Worm (Caenorhabditis elegans): ENCODE results near the gene lmd-5.

The lmd-5 gene

ce11 chrV:7164210-7164609, 40.8 kb downstream of the lmd-5 start, which contains the start of gene srh-83:
Gene srh-83 (plus strand): TSS chrV:7164510.
- TF ChIP-seq pag-3 (tag; optimal IDR thresholded peaks at IDR 0.05; ENCODE audit: borderline replicate concordance, insufficient read depth) (no peak), alr-1 (tag; optimal IDR thresholded peaks at IDR 0.05; ENCODE audit: borderline replicate concordance) (no peak), hlh-4 (tag; optimal IDR thresholded peaks at IDR 0.05) (no peak), C04F5.9 (tag; optimal IDR thresholded peaks at IDR 0.05) (no peak), ets-5 (GFP tag; IDR thresholded peaks at IDR 0.05) (no peak), ceh-8 (GFP tag; optimal IDR thresholded peaks at IDR 0.05) (no peak), nhr-20 (tag; optimal IDR thresholded peaks at IDR 0.05) (no peak), lsy-2 (tag; optimal IDR thresholded peaks at IDR 0.05) (no peak), dpl-1 (GFP tag; optimal IDR thresholded peaks at IDR 0.05) (no peak), ztf-11 (tag; optimal IDR thresholded peaks at IDR 0.05) (no peak), fkh-8 (tag; optimal IDR thresholded peaks at IDR 0.05) (no peak), efl-1 (optimal IDR thresholded peaks at IDR 0.05) (no peak), efl-1 (GFP tag; optimal IDR thresholded peaks at IDR 0.05 in 1 of 2) (no peak)

ce11 chrV:7166709-7167108, 43.3 kb downstream of the lmd-5 start, which contains the start of gene ugt-36:
Gene ugt-36 (plus strand): TSS chrV:7167009.
- no peak for TF ChIP-seq C34B4.2 (tag; optimal IDR thresholded peaks at IDR 0.05)
- no peak for TF ChIP-seq jun-1 (tag; optimal IDR thresholded peaks at IDR 0.05)
- no peak for TF ChIP-seq nhr-76 (tag; optimal IDR thresholded peaks at IDR 0.05)
- no peak for TF ChIP-seq elt-3 (tag; optimal IDR thresholded peaks at IDR 0.05)
- no peak for TF ChIP-seq unc-130 (tag; optimal IDR thresholded peaks at IDR 0.05)
- no peak for TF ChIP-seq mdl-1 (tag; optimal IDR thresholded peaks at IDR 0.05)
- no peak for TF ChIP-seq ceh-8 (GFP tag; optimal IDR thresholded peaks at IDR 0.05)
- TF ChIP-seq nhr-11 (tag; optimal IDR thresholded peaks at IDR 0.05): no peak
- no peak for TF ChIP-seq pqm-1 (tag; optimal IDR thresholded peaks at IDR 0.05)
- no peak for TF ChIP-seq Y116A8C.19 (tag; optimal IDR thresholded peaks at IDR 0.05; ENCODE audit: borderline replicate concordance)
- TF ChIP-seq unc-30 (tag; optimal IDR thresholded peaks at IDR 0.05): no peak
- TF ChIP-seq vab-15 (tag; optimal IDR thresholded peaks at IDR 0.05): no peak
- no peak for TF ChIP-seq lin-39 (tag; optimal IDR thresholded peaks at IDR 0.05)
- TF ChIP-seq sox-4 (tag; optimal IDR thresholded peaks at IDR 0.05): no peak
- no peak for TF ChIP-seq swsn-7 (tag; optimal IDR thresholded peaks at IDR 0.05)
- TF ChIP-seq ets-5 (GFP tag; IDR thresholded peaks at IDR 0.05): no peak
- TF ChIP-seq blmp-1 (tag; optimal IDR thresholded peaks at IDR 0.05): no peak
- no peak for TF ChIP-seq fkh-4 (tag; optimal IDR thresholded peaks at IDR 0.05; ENCODE audit: borderline replicate concordance)
- no peak for TF ChIP-seq nhr-20 (tag; optimal IDR thresholded peaks at IDR 0.05)
- TF ChIP-seq efl-3 (GFP tag; optimal IDR thresholded peaks at IDR 0.05): no peak

ce11 chrV:7175201-7175600, 51.7 kb downstream of the lmd-5 start, which contains the start of gene lgc-39:
Gene lgc-39 (plus strand): TSS chrV:7175501.
- no peak for TF ChIP-seq nhr-76 (tag; optimal IDR thresholded peaks at IDR 0.05)
- TF ChIP-seq Y116A8C.19 (tag; optimal IDR thresholded peaks at IDR 0.05; ENCODE audit: borderline replicate concordance): no peak
- TF ChIP-seq nhr-237 (tag; optimal IDR thresholded peaks at IDR 0.05): no peak
- TF ChIP-seq C34B4.2 (tag; optimal IDR thresholded peaks at IDR 0.05): no peak
- TF ChIP-seq ces-1 (GFP tag; optimal IDR thresholded peaks at IDR 0.05): no peak
- TF ChIP-seq elt-3 (tag; optimal IDR thresholded peaks at IDR 0.05): no peak
- TF ChIP-seq nhr-20 (tag; optimal IDR thresholded peaks at IDR 0.05): no peak
- no peak for TF ChIP-seq lir-3 (tag; optimal IDR thresholded peaks at IDR 0.05; ENCODE audit: poor library complexity)
- TF ChIP-seq aha-1 (tag; optimal IDR thresholded peaks at IDR 0.05): no peak
- TF ChIP-seq sup-37 (GFP tag; optimal IDR thresholded peaks at IDR 0.05): no peak
- TF ChIP-seq ztf-4 (tag; optimal IDR thresholded peaks at IDR 0.05): no peak
- TF ChIP-seq ztf-11 (tag; optimal IDR thresholded peaks at IDR 0.05): no peak
- TF ChIP-seq nhr-12 (tag; optimal IDR thresholded peaks at IDR 0.05): no peak
- TF ChIP-seq unc-130 (tag; optimal IDR thresholded peaks at IDR 0.05): no peak
- TF ChIP-seq mab-9 (GFP tag; IDR thresholded peaks at IDR 0.05): no peak
- no peak for TF ChIP-seq snpc-4 (tag; optimal IDR thresholded peaks at IDR 0.05)
- no peak for TF ChIP-seq efl-1 (optimal IDR thresholded peaks at IDR 0.05)
- no peak for TF ChIP-seq efl-1 (GFP tag; optimal IDR thresholded peaks at IDR 0.05 in 1 of 2)

Measured in whole organism, L1 larva.